Fruit fly (Drosophila melanogaster) whole organism, pupa: ENCODE results near the gene CG31391.

Source experiments
- CG10348 ChIP-seq: fragments of 200-800 bp; sonication (Bioruptor generic); IDR thresholded peaks from 2 replicates; pipeline ENCODE4 v1.3.6; 2022; ENCODE audit warnings: missing biosample characterization, missing genetic modification characterization
- CG12605 ChIP-seq: fragments of 200-800 bp; sonication (Bioruptor generic); IDR thresholded peaks from 2 replicates; pipeline ENCODE4 v1.3.6; 2022; ENCODE audit warnings: missing biosample characterization, missing genetic modification characterization
- CG15710 ChIP-seq: fragments of 200-800 bp; sonication (Bioruptor generic); optimal IDR thresholded peaks from 2 replicates; lab custom pipeline; 2018; ENCODE audit warnings: missing biosample characterization, mild to moderate bottlenecking, missing genetic modification characterization, moderate library complexity
- CG32121 ChIP-seq: fragments of 200-800 bp; sonication (Bioruptor generic); IDR thresholded peaks from 2 replicates; pipeline ENCODE4 v1.3.6; 2022; ENCODE audit warnings: missing biosample characterization, missing genetic modification characterization
- CG34367 ChIP-seq: fragments of 200-800 bp; sonication (Bioruptor generic); optimal IDR thresholded peaks from 2 replicates; lab custom pipeline; 2018; ENCODE audit warnings: missing biosample characterization, mild to moderate bottlenecking, missing genetic modification characterization
- CG4496 ChIP-seq: fragments of 200-800 bp; sonication (Bioruptor generic); IDR thresholded peaks from 3 replicates; pipeline ENCODE4 v1.3.6; 2022; ENCODE audit warnings: missing biosample characterization, missing genetic modification characterization
- CG8159 ChIP-seq: fragments of 200-800 bp; sonication (Bioruptor generic); optimal IDR thresholded peaks from 3 replicates; lab custom pipeline; 2018; ENCODE audit warnings: missing biosample characterization, mild to moderate bottlenecking, missing genetic modification characterization, moderate library complexity
- CG9948 ChIP-seq: fragments of 200-800 bp; sonication (Bioruptor generic); optimal IDR thresholded peaks from 2 replicates; lab custom pipeline; 2018; ENCODE audit warnings: missing biosample characterization, mild to moderate bottlenecking, missing genetic modification characterization, moderate library complexity
- EcR ChIP-seq: fragments of 200-800 bp; sonication (Bioruptor generic); optimal IDR thresholded peaks from 3 replicates; lab custom pipeline; 2019; ENCODE audit warnings: missing biosample characterization, missing genetic modification characterization, mild to moderate bottlenecking, moderate library complexity, missing genetic modification reagents
- Ets98B ChIP-seq: fragments of 200-800 bp; sonication (Bioruptor generic); IDR thresholded peaks from 2 replicates; pipeline ENCODE4 v1.3.6; 2022; ENCODE audit warnings: missing biosample characterization, missing genetic modification characterization
- Pif1B ChIP-seq: fragments of 200-800 bp; sonication (Bioruptor generic); optimal IDR thresholded peaks from 3 replicates; lab custom pipeline; 2016; ENCODE audit warnings: missing biosample characterization, missing genetic modification characterization
- fd96Ca ChIP-seq: fragments of 200-800 bp; sonication (Bioruptor generic); IDR thresholded peaks from 3 replicates; pipeline ENCODE4 v1.3.6; 2022; ENCODE audit warnings: missing biosample characterization, missing genetic modification characterization
- gl ChIP-seq: fragments of 200-800 bp; sonication (Bioruptor generic); optimal IDR thresholded peaks from 2 replicates; lab custom pipeline; 2018; ENCODE audit warnings: missing biosample characterization, mild to moderate bottlenecking, missing genetic modification characterization
- rn ChIP-seq: fragments of 200-800 bp; sonication (Bioruptor generic); IDR thresholded peaks from 2 replicates; pipeline ENCODE4 v1.3.6; 2022; ENCODE audit warnings: missing biosample characterization, missing genetic modification characterization

DNA sequence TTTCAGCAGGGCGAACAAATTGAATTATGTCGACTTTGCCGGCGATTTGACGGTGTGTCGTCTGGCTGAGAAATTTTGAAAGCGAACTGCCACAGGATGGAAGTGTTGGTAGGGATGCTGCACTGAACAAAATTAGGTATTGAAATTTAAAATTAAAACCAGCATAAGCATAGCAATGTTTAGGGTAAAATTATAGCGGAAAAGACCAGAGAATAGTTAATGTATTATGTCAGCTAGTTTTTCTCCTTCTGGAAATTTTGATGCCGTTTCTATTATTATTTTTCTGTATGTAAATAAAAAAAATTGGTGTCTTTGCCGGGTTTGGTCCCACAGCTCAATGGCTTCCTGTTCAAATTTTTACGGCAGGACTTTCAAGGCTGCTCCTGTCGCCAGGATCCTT, 21.8 kb upstream of the CG31391 start:
- no peak for TF ChIP-seq rn (GFP tag; lab: Robert Waterston, UW)
- TF ChIP-seq fd96Ca (GFP tag; lab: Robert Waterston, UW) = no peak
- TF ChIP-seq CG4496 (GFP tag; lab: Robert Waterston, UW) = no peak
- TF ChIP-seq Pif1B (GFP tag; lab: Kevin White, UChicago) = no peak
- TF ChIP-seq CG15710 (tag; lab: Kevin White, UChicago) = no peak
- no peak for TF ChIP-seq EcR
- TF ChIP-seq CG34367 (tag; lab: Kevin White, UChicago) = no peak
- TF ChIP-seq CG8159 (tag; lab: Kevin White, UChicago) = no peak
- no peak for TF ChIP-seq CG9948 (tag; lab: Kevin White, UChicago)
- no peak for TF ChIP-seq Ets98B (GFP tag; lab: Robert Waterston, UW)
- no peak for TF ChIP-seq CG32121 (GFP tag; lab: Robert Waterston, UW)
- TF ChIP-seq gl (tag; lab: Kevin White, UChicago) = no peak
- TF ChIP-seq CG12605 (GFP tag; lab: Robert Waterston, UW) = no peak
- TF ChIP-seq CG10348 (GFP tag; lab: Robert Waterston, UW) = no peak
